Fruit fly (Drosophila melanogaster): Measurements from ENCODE around the gene mxt.

DNA sequence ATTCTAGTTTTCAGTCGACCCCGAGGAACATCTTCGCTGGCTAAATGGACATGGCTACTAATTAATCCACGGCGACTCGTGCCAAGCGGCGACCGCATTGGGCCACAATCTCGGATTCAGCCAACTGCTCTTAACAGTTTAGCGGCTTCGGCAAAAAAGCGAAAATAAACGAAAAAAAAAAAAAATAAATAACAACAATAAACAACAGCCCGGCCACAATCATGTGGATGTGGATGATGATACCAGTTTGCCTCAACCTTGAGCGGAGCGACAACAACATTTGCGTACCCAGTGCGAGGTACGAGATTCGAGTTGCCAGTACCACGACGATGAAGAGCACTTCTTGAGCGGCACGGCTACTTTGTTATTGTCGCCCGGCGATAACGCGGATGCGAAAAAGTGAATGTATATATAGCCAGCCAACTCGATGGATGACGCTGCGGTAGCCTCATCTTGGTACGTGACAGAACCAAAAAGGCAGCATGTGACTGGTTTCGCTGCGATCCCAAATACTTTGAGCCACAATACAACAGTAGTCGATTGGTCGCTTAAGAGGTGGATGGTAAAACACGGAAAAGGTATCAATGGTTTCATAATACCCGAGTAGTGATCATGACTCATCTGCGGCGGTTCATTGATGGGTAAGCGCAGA is 39.0 kb downstream of the mxt start:
- TF ChIP-seq psq (optimal IDR thresholded peaks at IDR 0.05), result no peak
- TF ChIP-seq h (optimal IDR thresholded peaks at IDR 0.05), result no peak
- no peak for TF ChIP-seq Sin3A (optimal IDR thresholded peaks at IDR 0.05)

All from Kc167 (cell line).